Worm (Caenorhabditis elegans): Measurements from ENCODE around the gene cwp-3.

cwp-3 gene

ce11 chrV:4806859-4807258, 35.8 kb upstream of the cwp-3 start (continued):
- TF ChIP-seq F16B12.6 (tag; optimal IDR thresholded peaks at IDR 0.05) (no peak), ceh-90 (tag; optimal IDR thresholded peaks at IDR 0.05) (no peak), swsn-7 (tag; optimal IDR thresholded peaks at IDR 0.05) (no peak), elt-3 (tag; optimal IDR thresholded peaks at IDR 0.05) (peak in 1 of 6 experiments; percentile 30), tlp-1 (tag; optimal IDR thresholded peaks at IDR 0.05) (no peak), zip-4 (GFP tag; optimal IDR thresholded peaks at IDR 0.05) (no peak), lin-15B (tag; optimal IDR thresholded peaks at IDR 0.05) (no peak), ceh-63 (GFP tag; optimal IDR thresholded peaks at IDR 0.05) (no peak), ceh-88 (GFP tag; IDR thresholded peaks at IDR 0.05) (no peak), lin-13 (GFP tag; optimal IDR thresholded peaks at IDR 0.05) (no peak), nhr-90 (tag; optimal IDR thresholded peaks at IDR 0.05; ENCODE audit: poor library complexity) (no peak), nhr-85 (tag) (peak; percentile 77), mdl-1 (tag; optimal IDR thresholded peaks at IDR 0.05) (no peak), mef-2 (tag; optimal IDR thresholded peaks at IDR 0.05) (no peak), lin-14 (GFP tag; optimal IDR thresholded peaks at IDR 0.05) (peak; percentile 46), pax-3 (tag; optimal IDR thresholded peaks at IDR 0.05) (no peak), lin-39 (tag; optimal IDR thresholded peaks at IDR 0.05) (no peak), isw-1 (GFP tag; IDR thresholded peaks at IDR 0.05) (no peak), fos-1 (tag; optimal IDR thresholded peaks at IDR 0.05) (no peak), elt-2 (tag; optimal IDR thresholded peaks at IDR 0.05) (no peak), mab-9 (GFP tag; IDR thresholded peaks at IDR 0.05) (no peak), grh-1 (GFP tag; IDR thresholded peaks at IDR 0.05) (no peak), ztf-4 (tag; optimal IDR thresholded peaks at IDR 0.05) (no peak), egl-27 (tag; optimal IDR thresholded peaks at IDR 0.05) (no peak), rnt-1 (tag; optimal IDR thresholded peaks at IDR 0.05) (no peak), fkh-8 (tag; optimal IDR thresholded peaks at IDR 0.05) (peak; percentile 29), nhr-12 (tag; optimal IDR thresholded peaks at IDR 0.05) (no peak), sup-37 (GFP tag; optimal IDR thresholded peaks at IDR 0.05) (no peak), alr-1 (tag; optimal IDR thresholded peaks at IDR 0.05; ENCODE audit: borderline replicate concordance) (no peak), ztf-11 (tag; optimal IDR thresholded peaks at IDR 0.05) (no peak), aly-2 (tag; optimal IDR thresholded peaks at IDR 0.05) (no peak), xbp-1 (tag; optimal IDR thresholded peaks at IDR 0.05) (no peak), nhr-71 (tag; optimal IDR thresholded peaks at IDR 0.05) (peak; percentile 41), unc-30 (tag; optimal IDR thresholded peaks at IDR 0.05) (no peak), nhr-19 (GFP tag; conservative IDR thresholded peaks at IDR 0.05) (no peak), nhr-28 (tag; optimal IDR thresholded peaks at IDR 0.05) (no peak), Y116A8C.19 (tag; optimal IDR thresholded peaks at IDR 0.05; ENCODE audit: borderline replicate concordance) (no peak), nhr-76 (tag; optimal IDR thresholded peaks at IDR 0.05) (no peak), hpl-2 (GFP tag; optimal IDR thresholded peaks at IDR 0.05) (no peak), lsy-2 (tag; optimal IDR thresholded peaks at IDR 0.05) (no peak), dpl-1 (GFP tag; optimal IDR thresholded peaks at IDR 0.05) (no peak), C04F5.9 (tag; optimal IDR thresholded peaks at IDR 0.05) (no peak), nhr-77 (tag; optimal IDR thresholded peaks at IDR 0.05) (no peak), mep-1 (tag; optimal IDR thresholded peaks at IDR 0.05) (no peak), zag-1 (tag; optimal IDR thresholded peaks at IDR 0.05) (no peak), snpc-4 (tag; optimal IDR thresholded peaks at IDR 0.05) (no peak), C34B4.2 (tag; optimal IDR thresholded peaks at IDR 0.05) (no peak), unc-130 (tag; optimal IDR thresholded peaks at IDR 0.05) (no peak), unc-62 (GFP tag; optimal IDR thresholded peaks at IDR 0.05) (no peak), sptf-1 (tag; optimal IDR thresholded peaks at IDR 0.05) (no peak), aha-1 (tag; optimal IDR thresholded peaks at IDR 0.05) (no peak), ceh-82 (tag; optimal IDR thresholded peaks at IDR 0.05) (no peak), nhr-237 (tag; optimal IDR thresholded peaks at IDR 0.05) (no peak), tbx-2 (tag; optimal IDR thresholded peaks at IDR 0.05) (no peak), pqm-1 (tag; optimal IDR thresholded peaks at IDR 0.05) (no peak)

Data from whole organism, L1 larva.